Worm (Caenorhabditis elegans): ENCODE results near the gene F32D1.7.

DNA sequence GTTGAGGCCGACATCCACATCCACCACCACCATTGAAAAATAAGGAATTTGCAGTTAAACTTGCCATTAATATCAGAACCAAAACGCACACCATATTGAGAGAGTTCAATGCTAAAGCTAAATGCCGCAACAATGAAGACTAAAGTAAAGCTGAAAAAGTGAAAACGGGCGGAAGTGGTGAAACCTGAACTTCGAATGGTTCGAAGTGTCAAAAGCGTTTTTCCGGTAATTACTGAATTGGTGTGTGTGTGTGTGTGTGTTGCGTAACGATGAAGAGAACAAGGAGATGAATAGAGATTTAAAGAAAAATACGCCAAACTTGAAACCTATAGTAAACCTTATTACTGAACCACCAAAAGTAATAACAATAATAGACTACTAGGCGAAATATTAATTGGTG is 11.5 kb downstream of the F32D1.7 start, which contains the start of gene grl-13:
- TF ChIP-seq ztf-4 (tag; optimal IDR thresholded peaks at IDR 0.05) (no peak), mab-5 (tag; optimal IDR thresholded peaks at IDR 0.05) (no peak), aly-2 (tag; optimal IDR thresholded peaks at IDR 0.05) (no peak), egl-27 (tag; optimal IDR thresholded peaks at IDR 0.05) (no peak)
